Fruit fly (Drosophila melanogaster) whole organism, embryonic: ENCODE measurements around the gene Rad60.
A peak's percentile ranks its signal among the peaks of the same experiment; 100 is the strongest.

Experiments
- CG10209 ChIP-seq: fragments of 200-800 bp; sonication (Bioruptor generic); optimal IDR thresholded peaks from 3 replicates; lab custom pipeline; 2017; ENCODE audit warnings: missing biosample characterization, mild to moderate bottlenecking, missing genetic modification characterization, missing genetic modification reagents
- CG10321 ChIP-seq: fragments of 200-800 bp; sonication (Bioruptor generic); IDR thresholded peaks from 2 replicates; pipeline ENCODE4 v1.3.6; 2022; ENCODE audit warnings: missing biosample characterization, missing genetic modification characterization
- CG11085 ChIP-seq: fragments of 200-800 bp; sonication (Bioruptor generic); IDR thresholded peaks from 2 replicates; pipeline ENCODE4 v1.3.6; 2022; ENCODE audit warnings: missing biosample characterization, missing genetic modification characterization
- CG11695 ChIP-seq: fragments of 200-800 bp; sonication (Bioruptor generic); IDR thresholded peaks from 3 replicates; pipeline ENCODE4 v1.3.6; 2022; ENCODE audit warnings: missing biosample characterization, missing genetic modification characterization
- CG12391 ChIP-seq: fragments of 200-800 bp; sonication (Bioruptor generic); optimal IDR thresholded peaks from 3 replicates; lab custom pipeline; 2018; ENCODE audit warnings: missing biosample characterization, mild to moderate bottlenecking, missing genetic modification characterization, moderate library complexity
- CG14014 ChIP-seq: fragments of 200-800 bp; sonication (Bioruptor generic); IDR thresholded peaks from 2 replicates; pipeline ENCODE4 v1.3.6; 2022; ENCODE audit warnings: missing biosample characterization, missing genetic modification characterization
- CG1603 ChIP-seq: fragments of 200-800 bp; sonication (Bioruptor generic); optimal IDR thresholded peaks from 2 replicates; lab custom pipeline; 2019; ENCODE audit warnings: missing biosample characterization, mild to moderate bottlenecking, missing genetic modification characterization, moderate library complexity
- CG30403 ChIP-seq: fragments of 200-800 bp; sonication (Bioruptor generic); optimal IDR thresholded peaks from 3 replicates; lab custom pipeline; 2016; ENCODE audit warnings: missing biosample characterization, missing genetic modification characterization
- CG31224 ChIP-seq: fragments of 200-800 bp; sonication (Bioruptor generic); IDR thresholded peaks from 2 replicates; pipeline ENCODE4 v1.3.6; 2022; ENCODE audit warnings: missing biosample characterization, missing genetic modification characterization
- CG34422 ChIP-seq: fragments of 200-800 bp; sonication (Bioruptor generic); IDR thresholded peaks from 3 replicates; pipeline ENCODE4 v1.3.6; 2022; ENCODE audit warnings: missing biosample characterization, missing genetic modification characterization
- CG3726 ChIP-seq: fragments of 200-800 bp; sonication (Bioruptor generic); IDR thresholded peaks from 3 replicates; pipeline ENCODE4, ENCODE4 v1.3.6; 2022; ENCODE audit warnings: missing biosample characterization, missing genetic modification characterization
- CG5180 ChIP-seq: fragments of 200-800 bp; sonication (Bioruptor generic); optimal IDR thresholded peaks from 3 replicates; lab custom pipeline; 2017; ENCODE audit warnings: missing biosample characterization, missing genetic modification characterization, mild to moderate bottlenecking, moderate library complexity, missing genetic modification reagents
- CG6254 ChIP-seq: fragments of 200-800 bp; sonication (Bioruptor generic); optimal IDR thresholded peaks from 3 replicates; lab custom pipeline; 2017; ENCODE audit warnings: mild to moderate bottlenecking, missing biosample characterization, missing genetic modification reagents, missing genetic modification characterization
- CG6791 ChIP-seq: fragments of 200-800 bp; sonication (Bioruptor generic); IDR thresholded peaks from 3 replicates; pipeline ENCODE4 v1.3.6; 2022; ENCODE audit warnings: missing biosample characterization, missing genetic modification characterization; ENCODE audit not compliant: partially characterized antibody
- CG7372 ChIP-seq: fragments of 200-800 bp; sonication (Bioruptor generic); IDR thresholded peaks from 2 replicates; pipeline ENCODE4 v1.3.6; 2022; ENCODE audit warnings: missing biosample characterization, missing genetic modification characterization
- CG7745 ChIP-seq: fragments of 200-800 bp; sonication (Bioruptor generic); optimal IDR thresholded peaks from 2 replicates; lab custom pipeline; 2018; ENCODE audit warnings: missing biosample characterization, mild to moderate bottlenecking, missing genetic modification characterization, moderate library complexity
- CG7786 ChIP-seq: fragments of 200-800 bp; sonication (Bioruptor generic); optimal IDR thresholded peaks from 2 replicates; lab custom pipeline; 2016; ENCODE audit warnings: missing biosample characterization, missing genetic modification characterization
- CG7928 ChIP-seq: fragments of 200-800 bp; sonication (Bioruptor generic); optimal IDR thresholded peaks from 2 replicates; lab custom pipeline; 2017; ENCODE audit warnings: missing biosample characterization, mild to moderate bottlenecking, missing genetic modification characterization
- CG8478 ChIP-seq: fragments of >200 bp; optimal IDR thresholded peaks from 2 replicates; lab custom pipeline; 2018
- CG9609 ChIP-seq: fragments of 200-800 bp; sonication (Bioruptor generic); optimal IDR thresholded peaks from 3 replicates; lab custom pipeline; 2016; ENCODE audit warnings: missing biosample characterization, missing genetic modification characterization
- CG9727 ChIP-seq: fragments of 200-800 bp; sonication (Bioruptor generic); optimal IDR thresholded peaks from 3 replicates; lab custom pipeline; 2017; ENCODE audit warnings: missing biosample characterization, mild to moderate bottlenecking, missing genetic modification characterization
- D ChIP-seq, 2 experiments: fragments of 200-800 bp in 1 of 2; fragments of >200 bp in 1 of 2; sonication (Bioruptor generic) in 1 of 2; optimal IDR thresholded peaks; 2 replicates in 1 of 2; 3 replicates in 1 of 2; lab custom pipeline; 2017; ENCODE audit warnings: mild to moderate bottlenecking in 1 of 2, missing biosample characterization in 1 of 2, missing genetic modification characterization in 1 of 2, missing genetic modification reagents in 1 of 2
- Dp ChIP-seq: fragments of 200-800 bp; sonication (Bioruptor generic); optimal IDR thresholded peaks from 2 replicates; lab custom pipeline; 2018; ENCODE audit warnings: missing biosample characterization, mild to moderate bottlenecking, missing genetic modification characterization, moderate library complexity
- Elba2 ChIP-seq: fragments of 200-800 bp; sonication (Bioruptor generic); optimal IDR thresholded peaks from 3 replicates; lab custom pipeline; 2016; ENCODE audit warnings: missing biosample characterization, missing genetic modification characterization
- Ets97D ChIP-seq: fragments of 200-800 bp; sonication (Bioruptor generic); optimal IDR thresholded peaks from 3 replicates; lab custom pipeline; 2016; ENCODE audit warnings: missing biosample characterization, missing genetic modification characterization
- Fer2 ChIP-seq: fragments of 200-800 bp; sonication (Bioruptor generic); optimal IDR thresholded peaks from 2 replicates; lab custom pipeline; 2018; ENCODE audit warnings: missing biosample characterization, mild to moderate bottlenecking, missing genetic modification characterization, moderate library complexity
- Med ChIP-seq: fragments of 200-800 bp; sonication (Bioruptor generic); peaks from one replicate; lab custom pipeline; 2016; ENCODE audit warnings: missing biosample characterization, missing genetic modification characterization, mild to moderate bottlenecking, inconsistent platforms, moderate library complexity
- Nf-YC ChIP-seq: fragments of 200-800 bp; optimal IDR thresholded peaks from 3 replicates; lab custom pipeline; 2019; ENCODE audit warnings: missing biosample characterization, mild to moderate bottlenecking, missing genetic modification characterization, moderate library complexity
- Trl ChIP-seq, 3 experiments: fragments of >200 bp in 2 of 3; fragments of 200-800 bp in 1 of 3; sonication (Bioruptor generic) in 1 of 3; optimal IDR thresholded peaks; 2 replicates in 1 of 3; 3 replicates in 2 of 3; lab custom pipeline; 2016 to 2017; ENCODE audit warnings: missing biosample characterization in 1 of 3, missing genetic modification characterization in 1 of 3
- Xrp1 ChIP-seq: fragments of 200-800 bp; sonication (Bioruptor generic); IDR thresholded peaks from 2 replicates; pipeline ENCODE4 v1.3.6; 2022; ENCODE audit warnings: missing biosample characterization, missing genetic modification characterization
- ac ChIP-seq: fragments of 200-800 bp; sonication (Bioruptor generic); optimal IDR thresholded peaks from 3 replicates; lab custom pipeline; 2017; ENCODE audit warnings: missing biosample characterization, mild to moderate bottlenecking, missing genetic modification characterization
- amos ChIP-seq: fragments of 200-800 bp; sonication (Bioruptor generic); IDR thresholded peaks from 2 replicates; pipeline ENCODE4 v1.3.6; 2022; ENCODE audit warnings: missing biosample characterization, missing genetic modification characterization; ENCODE audit not compliant: partially characterized antibody
- ato ChIP-seq: fragments of 200-800 bp; sonication (Bioruptor generic); IDR thresholded peaks from 2 replicates; pipeline ENCODE4 v1.3.6; 2022; ENCODE audit warnings: missing biosample characterization, missing genetic modification characterization; ENCODE audit not compliant: partially characterized antibody
- bigmax ChIP-seq: fragments of 200-800 bp; sonication (Bioruptor generic); optimal IDR thresholded peaks from 2 replicates; lab custom pipeline; 2018; ENCODE audit warnings: missing biosample characterization, mild to moderate bottlenecking, missing genetic modification characterization
- cad ChIP-seq: fragments of >200 bp; optimal IDR thresholded peaks from 2 replicates; lab custom pipeline; 2017; ENCODE audit warnings: missing biosample characterization, missing genetic modification characterization
- chinmo ChIP-seq: fragments of 200-800 bp; sonication (Bioruptor generic); IDR thresholded peaks from 4 replicates; pipeline ENCODE4 v1.3.6; 2022; ENCODE audit warnings: missing biosample characterization, missing genetic modification characterization; ENCODE audit not compliant: partially characterized antibody
- dati ChIP-seq: fragments of 200-800 bp; sonication (Bioruptor generic); IDR thresholded peaks from 2 replicates; pipeline ENCODE4 v1.3.6; 2022; ENCODE audit warnings: missing biosample characterization, missing genetic modification characterization
- dmrt11E ChIP-seq: fragments of 200-800 bp; sonication (Bioruptor generic); optimal IDR thresholded peaks from 3 replicates; lab custom pipeline; 2018; ENCODE audit warnings: missing biosample characterization, mild to moderate bottlenecking, missing genetic modification characterization, moderate library complexity
- insv ChIP-seq, 2 experiments: fragments of 200-800 bp; sonication (Bioruptor generic); optimal IDR thresholded peaks; 3 replicates each; lab custom pipeline; 2016 to 2018; ENCODE audit warnings: missing biosample characterization in 2 of 2, missing genetic modification characterization in 2 of 2
- lab ChIP-seq: fragments of 200-800 bp; sonication (Bioruptor generic); optimal IDR thresholded peaks from 3 replicates; lab custom pipeline; 2017; ENCODE audit warnings: missing biosample characterization, missing genetic modification characterization, mild to moderate bottlenecking, moderate library complexity, missing genetic modification reagents
- lmd ChIP-seq: fragments of 200-800 bp; sonication (Bioruptor generic); IDR thresholded peaks from 2 replicates; pipeline ENCODE4 v1.3.6; 2022; ENCODE audit warnings: missing biosample characterization, missing genetic modification characterization
- p53 ChIP-seq: fragments of 200-800 bp; sonication (Bioruptor generic); optimal IDR thresholded peaks from 2 replicates; lab custom pipeline; 2016; ENCODE audit warnings: missing biosample characterization, missing genetic modification characterization
- phol ChIP-seq: fragments of 200-800 bp; sonication (Bioruptor generic); optimal IDR thresholded peaks from 3 replicates; lab custom pipeline; 2018; ENCODE audit warnings: missing biosample characterization, mild to moderate bottlenecking, missing genetic modification characterization, moderate library complexity
- repo ChIP-seq: fragments of 200-800 bp; sonication (Bioruptor generic); optimal IDR thresholded peaks from 2 replicates; lab custom pipeline; 2016; ENCODE audit warnings: missing biosample characterization, missing genetic modification characterization
- row ChIP-seq: fragments of 200-800 bp; sonication (Bioruptor generic); IDR thresholded peaks from 3 replicates; pipeline ENCODE4 v1.3.6; 2022; ENCODE audit warnings: missing biosample characterization, missing genetic modification characterization
- sens ChIP-seq: fragments of 200-800 bp; sonication (Bioruptor generic); peaks from one replicate; lab custom pipeline; 2016; ENCODE audit warnings: missing biosample characterization, missing genetic modification characterization
- zf30C ChIP-seq: fragments of 200-800 bp; sonication (Bioruptor generic); optimal IDR thresholded peaks from 3 replicates; lab custom pipeline; 2018; ENCODE audit warnings: missing biosample characterization, mild to moderate bottlenecking, missing genetic modification characterization

Gene Rad60

dm6 chr3R:23280806-23281257 lies 29.6 kb upstream of the Rad60 start, which contains the start of the genes orb and Cdc16 (continued):
- TF ChIP-seq CG10209 (GFP tag; lab: Kevin White, UChicago) (peak; percentile 90), CG6254 (GFP tag; lab: Kevin White, UChicago) (peak; percentile 82), CG7928 (peak; percentile 48), CG9609 (GFP tag; lab: Kevin White, UChicago) (peak; percentile 58), bigmax (no peak)
- TF ChIP-seq, all 482 proteins: peak for 402

dm6 chr3R:23279834-23280233 lies 28.6 kb upstream of the Rad60 start:
- TF ChIP-seq dmrt11E (tag; lab: Kevin White, UChicago), result peak; percentile 4
- TF ChIP-seq row, result peak; percentile 34; the same call in 1 of the 3 replicates
- peak; percentile 43 for TF ChIP-seq Xrp1
- no peak for TF ChIP-seq CG6791 (GFP tag; lab: Robert Waterston, UW)
- TF ChIP-seq zf30C (GFP tag; lab: Kevin White, UChicago), result no peak
- TF ChIP-seq dati, result no peak
- TF ChIP-seq Fer2 (tag; lab: Kevin White, UChicago), result no peak
- 0 out of 3 replicates have a peak, but pooled peaks have one; percentile 20 for TF ChIP-seq CG3726 (GFP tag; lab: Robert Waterston, UW)
- peak; percentile 0 for TF ChIP-seq lab (GFP tag; lab: Kevin White, UChicago)
- no peak for TF ChIP-seq CG7928
- TF ChIP-seq CG12391 (tag; lab: Kevin White, UChicago), result peak; percentile 7
- no peak for TF ChIP-seq CG7745 (tag; lab: Kevin White, UChicago)
- peak; percentile 18 for TF ChIP-seq CG9727 (GFP tag; lab: Kevin White, UChicago)
- TF ChIP-seq CG31224 (GFP tag; lab: Robert Waterston, UW), result 0 out of 2 replicates have a peak, but pooled peaks have one; percentile 13
- TF ChIP-seq repo (GFP tag; lab: Kevin White, UChicago), result no peak
- no peak for TF ChIP-seq CG11085 (GFP tag; lab: Robert Waterston, UW)
- TF ChIP-seq CG7786, result peak; percentile 21
- TF ChIP-seq CG30403 (GFP tag; lab: Kevin White, UChicago), result peak; percentile 5
- peak in 1 of 2 experiments; percentile 11 for TF ChIP-seq Trl (optimal IDR thresholded peaks at IDR 0.05; lab: Kevin White, UChicago)
- peak; percentile 11 for TF ChIP-seq Trl (GFP tag; optimal IDR thresholded peaks at IDR 0.05; lab: Kevin White, UChicago)
- TF ChIP-seq lmd, result peak; percentile 29; the same call in 1 of the 2 replicates
- peak; percentile 58 for TF ChIP-seq sens
- no peak for TF ChIP-seq amos (GFP tag; lab: Robert Waterston, UW)
- no peak for TF ChIP-seq CG14014 (GFP tag; lab: Robert Waterston, UW)
- peak; percentile 7 for TF ChIP-seq phol (tag; lab: Kevin White, UChicago)
- 0 out of 3 replicates have a peak, but pooled peaks have one; percentile 29 for TF ChIP-seq CG34422
- TF ChIP-seq Med (GFP tag; lab: Kevin White, UChicago), result peak; percentile 45
- TF ChIP-seq CG6254 (GFP tag; lab: Kevin White, UChicago), result no peak
- no peak for TF ChIP-seq ato (GFP tag; lab: Robert Waterston, UW)
- TF ChIP-seq CG7372 (GFP tag; lab: Robert Waterston, UW), result no peak
- peak; percentile 14 for TF ChIP-seq CG1603 (tag; lab: Kevin White, UChicago)
- TF ChIP-seq Dp (GFP tag; lab: Kevin White, UChicago), result no peak

dm6 chr3R:23278704-23279379 lies 27.6 kb upstream of the Rad60 start:
- TF ChIP-seq insv (GFP tag; optimal IDR thresholded peaks at IDR 0.05; lab: Kevin White, UChicago) (peak; percentile 2 to 85), CG10321 (GFP tag; lab: Robert Waterston, UW) (peak; percentile 58), Elba2 (GFP tag; lab: Kevin White, UChicago) (peak; percentile 93), p53 (GFP tag; lab: Kevin White, UChicago) (peak; percentile 96), Ets97D (GFP tag; lab: Kevin White, UChicago) (peak; percentile 29), D (optimal IDR thresholded peaks at IDR 0.05; lab: Kevin White, UChicago) (peak; percentile 49), D (GFP tag; optimal IDR thresholded peaks at IDR 0.05; lab: Kevin White, UChicago) (no peak), Nf-YC (peak; percentile 27), CG11695 (GFP tag; lab: Robert Waterston, UW) (no peak), CG5180 (GFP tag; lab: Kevin White, UChicago) (peak; percentile 98), ac (GFP tag; lab: Kevin White, UChicago) (peak; percentile 0), chinmo (0 out of 4 replicates have a peak, but pooled peaks have one; percentile 53), cad (GFP tag; lab: Kevin White, UChicago) (peak; percentile 36), CG8478 (lab: Kevin White, UChicago) (peak; percentile 36)
